Worm (Caenorhabditis elegans) whole organism, late embryonic: ENCODE results near the gene dab-1.

Source experiments
- T23F11.4 ChIP-seq: fragments of 200-800 bp; sonication (Bioruptor generic); optimal IDR thresholded peaks from 2 replicates; lab custom pipeline; 2018; ENCODE audit warnings: mild to moderate bottlenecking, missing genetic modification characterization, missing compliant biosample characterization
- ama-1 ChIP-seq: fragments of 150-350 bp; optimal IDR thresholded peaks from 2 replicates; lab custom pipeline; 2014
- ceh-6 ChIP-seq: fragments of 200-800 bp; sonication (Bioruptor generic); optimal IDR thresholded peaks from 2 replicates; lab custom pipeline; 2018; ENCODE audit warnings: mild to moderate bottlenecking, missing genetic modification characterization, missing compliant biosample characterization
- dmd-4 ChIP-seq: sonication (generic microtip); optimal IDR thresholded peaks from 2 replicates; lab custom pipeline; 2016; ENCODE audit warnings: borderline replicate concordance, missing genetic modification characterization, missing compliant biosample characterization
- dve-1 ChIP-seq: sonication (generic microtip); optimal IDR thresholded peaks from 2 replicates; lab custom pipeline; 2017; ENCODE audit warnings: antibody characterized with exemption, mild to moderate bottlenecking, missing genetic modification characterization, missing compliant biosample characterization
- elt-4 ChIP-seq: sonication (generic microtip); optimal IDR thresholded peaks from 2 replicates; lab custom pipeline; 2016; ENCODE audit warnings: missing genetic modification characterization, missing compliant biosample characterization
- fax-1 ChIP-seq: sonication (generic microtip); optimal IDR thresholded peaks from 2 replicates; lab custom pipeline; 2016; ENCODE audit warnings: missing genotype, missing genetic modification characterization, missing compliant biosample characterization
- fkh-10 ChIP-seq: fragments of 150-350 bp; optimal IDR thresholded peaks from 2 replicates; lab custom pipeline; 2014; ENCODE audit warnings: missing biosample characterization, missing genetic modification reagents, missing genetic modification characterization
- pat-9 ChIP-seq: fragments of 200-800 bp; sonication (Bioruptor generic); optimal IDR thresholded peaks from 2 replicates; lab custom pipeline; 2018; ENCODE audit warnings: mild to moderate bottlenecking, missing genetic modification characterization, moderate library complexity, missing compliant biosample characterization
- pha-4 ChIP-seq: fragments of 150-350 bp; optimal IDR thresholded peaks from 2 replicates; lab custom pipeline; 2018; ENCODE audit warnings: missing biosample characterization, missing genetic modification reagents, missing genetic modification characterization

DNA sequence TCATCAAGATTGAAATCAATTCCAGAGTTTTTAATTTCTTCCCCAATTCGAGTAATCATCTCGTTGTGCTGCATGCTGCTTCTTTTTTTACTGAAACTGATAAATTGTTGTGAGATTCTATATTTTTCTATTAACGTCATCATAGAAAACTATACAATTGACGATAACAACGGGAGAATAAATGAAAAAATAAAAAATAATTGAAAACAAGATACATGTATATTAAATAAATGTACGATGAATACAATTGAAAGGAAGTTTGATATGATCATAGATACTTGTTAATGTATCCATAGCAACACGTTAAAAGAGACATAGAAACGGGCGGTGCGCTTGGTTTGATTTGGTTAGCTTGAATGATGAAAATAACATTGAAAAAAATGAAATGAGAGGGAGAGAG is 31.7 kb upstream of the dab-1 start, which contains the start of gene T05C12.8:
- TF ChIP-seq ama-1 (lab: Kevin White, UChicago) (no peak), pat-9 (tag; lab: Kevin White, UChicago) (no peak), ceh-6 (GFP tag; lab: Kevin White, UChicago) (no peak), fkh-10 (GFP tag; lab: Kevin White, UChicago) (no peak), pha-4 (tag; lab: Kevin White, UChicago) (no peak), fax-1 (tag; lab: Kevin White, UChicago) (no peak), elt-4 (tag; lab: Kevin White, UChicago) (no peak), dve-1 (tag; lab: Kevin White, UChicago) (no peak), dmd-4 (tag; lab: Kevin White, UChicago) (no peak), T23F11.4 (GFP tag; lab: Kevin White, UChicago) (no peak)
